Fruit fly (Drosophila melanogaster) whole organism, larva: ENCODE results near the gene CG6693.

Experiments used
- noc ChIP-seq: fragments of 200-800 bp; sonication (Bioruptor generic); optimal IDR thresholded peaks from 3 replicates; lab custom pipeline; 2019; ENCODE audit warnings: missing biosample characterization, mild to moderate bottlenecking, missing genetic modification characterization, moderate library complexity

CG6693 gene

DNA sequence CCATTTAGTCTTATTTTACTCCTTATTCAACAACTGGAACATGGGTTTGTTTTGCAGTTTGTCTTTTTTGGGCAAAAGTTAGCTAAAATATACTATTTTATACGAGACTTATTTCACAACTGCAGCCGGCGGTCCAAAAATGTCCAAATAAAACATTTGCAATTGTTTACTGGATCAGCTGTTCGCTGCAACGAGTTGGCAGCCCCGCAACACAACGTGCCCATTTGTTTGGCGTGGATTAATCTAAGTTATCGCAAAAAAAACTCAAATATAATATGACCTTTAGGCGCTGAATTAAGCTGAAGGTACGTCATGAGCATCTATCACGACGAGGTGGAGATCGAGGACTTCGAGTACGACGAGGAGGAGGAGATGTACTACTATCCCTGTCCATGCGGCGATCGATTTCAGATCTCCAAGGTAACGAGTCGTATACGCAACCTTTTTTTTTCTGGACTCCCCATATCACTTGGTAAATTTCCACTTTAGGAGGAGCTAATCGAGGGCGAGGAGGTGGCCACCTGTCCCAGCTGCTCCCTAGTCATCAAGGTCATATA lies 10.3 kb upstream of the CG6693 start, which contains the start of the genes CG17187 and Dph3:
TSS of gene CG17187 (minus strand) at position 175 of the 557 bp plus-strand sequence.
TSS of gene Dph3 (plus strand) at position 208 of the 557 bp plus-strand sequence.
- no peak for TF ChIP-seq noc (tag; lab: Kevin White, UChicago)

DNA sequence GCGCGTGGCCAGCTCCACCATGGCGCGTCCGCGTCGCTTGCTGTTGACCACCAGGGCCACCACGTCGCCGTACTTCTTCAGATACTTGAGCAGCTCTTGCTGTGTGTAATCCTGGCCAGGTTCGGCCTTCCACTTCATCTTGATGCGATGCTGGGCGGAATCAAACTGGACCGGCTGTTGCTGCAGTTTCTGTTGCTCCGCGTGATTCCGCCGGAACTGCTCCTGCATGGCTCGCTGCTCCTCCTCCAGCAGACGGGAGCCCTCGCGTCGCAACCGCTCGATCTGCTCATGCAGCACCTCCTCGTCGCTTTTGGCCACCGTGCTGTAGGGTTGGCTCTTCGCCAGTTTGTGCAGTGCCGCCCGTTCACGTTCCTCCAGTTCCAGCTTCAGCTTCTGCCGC lies 9.6 kb upstream of the CG6693 start:
- no peak for TF ChIP-seq noc (tag; lab: Kevin White, UChicago)

DNA sequence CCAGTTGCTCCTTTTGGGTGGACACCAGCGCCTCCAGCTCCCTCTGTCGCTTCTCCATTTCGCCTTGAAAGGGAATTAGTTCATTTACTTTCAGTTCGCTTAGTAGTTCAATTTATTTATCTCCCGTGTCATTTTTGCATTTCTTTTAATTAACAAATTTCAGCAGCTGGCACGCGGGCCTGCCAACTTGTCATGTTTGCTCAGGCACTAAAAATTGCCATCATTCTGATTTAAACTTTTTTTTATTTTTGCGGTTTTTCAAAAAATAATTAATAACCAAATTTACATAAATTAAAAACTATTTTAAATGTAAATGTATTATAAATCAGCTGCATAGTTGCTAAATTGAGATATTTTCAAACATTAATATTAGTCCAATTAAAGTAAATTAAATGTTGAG lies 9.0 kb upstream of the CG6693 start, which contains the start of gene GCC88:
TSS of gene GCC88 (minus strand) at position 209 of the 400 bp plus-strand sequence.
- no peak for TF ChIP-seq noc (tag; lab: Kevin White, UChicago)

DNA sequence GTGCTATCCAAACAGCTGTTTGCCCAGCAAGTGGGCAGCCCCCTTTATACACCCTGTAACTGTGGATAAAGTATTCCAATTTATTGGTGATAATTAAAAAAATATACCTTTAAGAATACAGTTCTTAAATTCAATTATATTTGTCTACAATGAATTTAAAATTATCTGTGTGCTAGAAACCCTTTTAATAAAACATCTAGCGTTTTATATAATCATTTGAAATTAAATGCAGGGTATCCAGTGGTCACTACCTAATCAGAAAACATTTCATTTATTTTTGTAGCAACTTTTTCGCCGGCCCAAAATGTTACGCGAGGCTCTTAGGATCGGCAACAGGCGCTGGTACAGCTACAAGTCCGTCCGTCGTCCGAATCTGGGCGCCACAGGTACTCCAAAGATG lies 5.1 kb upstream of the CG6693 start, which contains the start of gene CG17726:
TSS of gene CG17726 (plus strand) at position 267 of the 400 bp plus-strand sequence.
- TF ChIP-seq noc (tag; lab: Kevin White, UChicago) = peak; percentile 95

DNA sequence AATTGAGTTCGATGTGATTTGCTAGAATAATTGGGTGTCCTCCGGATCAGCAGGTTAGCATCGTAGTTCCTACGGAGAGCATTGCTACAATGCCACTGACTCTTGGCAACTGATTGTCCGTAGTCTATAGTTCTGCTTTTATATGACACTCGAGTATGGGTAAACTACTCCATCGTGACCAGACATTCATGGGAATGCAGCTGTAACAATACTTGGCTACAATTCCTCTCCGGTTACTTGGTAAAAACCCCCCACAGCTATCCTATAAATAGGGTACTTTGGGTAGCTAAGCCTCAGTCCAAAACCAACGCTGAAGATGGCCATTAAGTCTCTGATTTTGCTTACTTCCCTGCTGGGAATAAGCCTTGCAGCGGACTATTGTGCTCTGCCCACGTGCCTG lies 3.8 kb upstream of the CG6693 start, which contains the start of gene scpr-C:
TSS of gene scpr-C (plus strand) at position 301 of the 400 bp plus-strand sequence.
- TF ChIP-seq noc (tag; lab: Kevin White, UChicago) = no peak

DNA sequence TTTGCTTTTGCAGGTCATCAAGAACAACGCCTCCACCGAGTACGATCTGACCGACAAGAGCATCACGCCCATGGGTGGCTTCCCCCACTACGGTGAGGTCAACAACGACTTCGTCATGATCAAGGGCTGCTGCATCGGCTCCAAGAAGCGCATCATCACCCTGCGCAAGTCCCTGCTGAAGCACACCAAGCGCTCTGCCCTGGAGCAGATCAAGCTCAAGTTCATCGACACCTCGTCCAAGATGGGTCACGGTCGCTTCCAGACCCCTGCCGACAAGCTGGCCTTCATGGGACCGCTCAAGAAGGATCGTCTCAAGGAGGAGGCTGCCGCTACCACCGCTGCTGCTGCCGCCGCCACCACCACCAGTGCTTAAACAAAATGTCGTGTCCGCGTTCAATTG lies 3.0 kb upstream of the CG6693 start:
- no peak for TF ChIP-seq noc (tag; lab: Kevin White, UChicago)

DNA sequence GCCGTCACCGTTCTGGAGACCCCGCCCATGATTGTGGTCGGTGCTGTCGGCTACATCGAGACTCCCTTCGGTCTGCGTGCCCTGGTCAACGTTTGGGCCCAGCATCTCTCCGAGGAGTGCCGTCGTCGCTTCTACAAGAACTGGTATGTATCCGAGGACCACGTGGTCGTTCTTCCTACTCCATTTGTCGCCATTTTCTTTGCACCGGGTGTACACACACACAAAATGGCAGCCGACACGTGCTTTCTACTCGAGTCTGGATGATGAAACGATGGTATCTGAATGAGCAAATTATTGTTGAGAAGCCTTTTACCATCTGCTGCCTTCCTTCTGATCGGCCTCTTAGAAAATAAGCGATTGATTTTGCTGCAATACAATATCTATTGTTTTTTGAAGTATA lies 1.1 kb upstream of the CG6693 start:
- no peak for TF ChIP-seq noc (tag; lab: Kevin White, UChicago)

DNA sequence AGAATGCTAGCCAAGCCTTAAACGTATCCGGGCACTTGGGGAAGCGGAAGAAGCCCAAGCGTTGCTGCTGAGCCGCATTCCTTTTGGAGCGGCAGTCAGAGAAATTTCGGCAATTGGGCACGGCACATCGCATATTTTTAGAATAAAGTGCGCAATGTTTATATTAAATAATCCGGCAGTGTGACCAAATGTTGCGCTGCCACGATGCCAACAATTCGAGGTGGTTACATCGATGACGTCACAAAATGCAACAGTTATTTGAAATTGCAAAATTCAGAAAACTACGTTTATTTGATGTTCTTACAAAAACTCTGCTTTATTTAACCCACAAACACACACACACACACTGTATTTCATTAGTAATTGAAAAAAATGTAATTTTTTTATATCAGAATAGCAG lies 1.6 kb downstream of the CG6693 start, which contains the start of gene CG6689:
TSS of gene CG6689 (minus strand) at position 182 of the 400 bp plus-strand sequence.
- TF ChIP-seq noc (tag; lab: Kevin White, UChicago) = no peak

DNA sequence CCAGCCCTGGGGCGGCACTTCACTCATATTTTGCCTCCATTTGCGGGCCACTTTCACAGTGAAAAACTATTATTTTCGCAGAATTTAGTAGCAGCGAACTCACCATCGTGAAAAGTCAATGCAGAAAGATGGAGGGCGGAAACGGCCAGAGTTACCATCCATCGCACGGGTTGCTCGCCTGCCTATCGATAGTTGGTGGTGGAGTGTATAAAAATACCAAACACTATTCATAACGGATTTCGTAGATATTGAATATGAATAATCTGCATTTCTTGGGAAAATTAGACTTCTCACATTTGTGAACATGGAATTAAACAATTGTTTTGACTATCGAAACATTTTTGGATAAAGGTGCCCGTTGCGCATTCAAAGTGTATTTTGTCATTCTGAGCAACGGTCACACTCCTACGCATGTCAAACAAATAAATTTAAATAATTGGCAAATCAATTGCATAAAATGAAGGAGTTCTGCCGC lies 5.2 kb downstream of the CG6693 start, which contains the start of the genes RpS25 and CG4820:
TSS of gene RpS25 (minus strand) at position 132 of the 475 bp plus-strand sequence.
TSS of gene CG4820 (plus strand) at position 380 of the 475 bp plus-strand sequence.
- TF ChIP-seq noc (tag; lab: Kevin White, UChicago) = peak; percentile 69

DNA sequence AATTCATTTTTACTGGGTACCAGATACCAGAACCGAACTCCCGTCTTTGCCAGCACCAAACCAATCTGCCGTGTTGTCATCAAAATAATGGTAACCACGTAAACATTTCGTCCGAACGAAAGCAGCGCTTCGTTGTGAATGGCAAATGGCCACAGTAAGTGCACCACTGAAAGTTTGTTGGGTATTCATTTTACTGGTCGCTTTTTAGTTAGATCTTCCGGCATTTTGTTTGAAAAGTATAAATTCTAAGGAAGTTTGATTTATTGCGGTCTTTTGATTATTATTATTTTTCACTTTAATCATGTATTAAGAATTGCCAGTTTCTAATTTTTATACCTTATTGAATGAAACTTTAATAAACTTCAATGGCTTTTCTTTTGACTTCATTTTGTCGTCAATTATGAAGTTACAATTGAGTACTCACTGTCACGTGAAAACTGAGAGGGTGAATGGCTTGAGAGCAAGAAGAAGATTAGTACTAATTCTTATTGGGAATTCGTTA lies 6.9 kb downstream of the CG6693 start, which contains the start of gene ZnT86D:
TSS of gene ZnT86D (minus strand) at position 91 of the 502 bp plus-strand sequence.
- TF ChIP-seq noc (tag; lab: Kevin White, UChicago) = peak; percentile 85

DNA sequence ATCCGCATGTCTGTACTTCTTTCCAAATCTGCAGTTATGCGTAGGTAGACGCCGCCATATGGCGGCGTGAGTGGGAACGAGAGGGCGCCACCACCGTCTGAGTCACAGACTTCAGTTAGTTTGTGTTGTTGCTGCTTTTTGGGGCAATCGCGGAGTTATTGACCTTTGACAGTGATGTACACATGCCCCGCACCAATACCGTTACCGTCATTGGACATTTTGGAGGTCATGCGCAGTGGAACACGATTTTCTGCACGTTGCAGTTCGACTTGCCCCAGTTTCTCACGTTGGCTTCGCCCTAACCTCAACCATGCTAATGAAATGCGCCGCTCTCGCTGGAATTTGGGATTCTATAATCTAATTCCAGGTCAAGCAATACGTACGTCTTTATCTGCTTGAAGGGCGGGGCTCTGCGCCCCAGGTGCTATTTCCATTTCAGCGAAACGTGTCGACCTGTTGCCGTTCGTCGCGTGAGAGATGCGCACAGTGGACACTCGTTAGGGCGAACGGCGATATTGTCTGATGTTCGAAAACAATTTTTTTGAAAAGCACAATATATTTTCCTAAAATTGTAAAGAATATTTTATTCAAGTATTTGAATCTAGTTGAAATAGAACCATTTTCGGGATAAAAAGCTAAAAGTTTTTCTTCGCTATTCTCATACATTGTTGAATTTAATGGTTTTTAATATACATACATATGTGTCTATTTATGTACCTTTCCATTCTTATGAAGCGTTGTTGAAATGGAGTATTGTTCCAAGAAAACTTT lies 10.0 kb downstream of the CG6693 start:
- TF ChIP-seq noc (tag; lab: Kevin White, UChicago) = peak; percentile 68

DNA sequence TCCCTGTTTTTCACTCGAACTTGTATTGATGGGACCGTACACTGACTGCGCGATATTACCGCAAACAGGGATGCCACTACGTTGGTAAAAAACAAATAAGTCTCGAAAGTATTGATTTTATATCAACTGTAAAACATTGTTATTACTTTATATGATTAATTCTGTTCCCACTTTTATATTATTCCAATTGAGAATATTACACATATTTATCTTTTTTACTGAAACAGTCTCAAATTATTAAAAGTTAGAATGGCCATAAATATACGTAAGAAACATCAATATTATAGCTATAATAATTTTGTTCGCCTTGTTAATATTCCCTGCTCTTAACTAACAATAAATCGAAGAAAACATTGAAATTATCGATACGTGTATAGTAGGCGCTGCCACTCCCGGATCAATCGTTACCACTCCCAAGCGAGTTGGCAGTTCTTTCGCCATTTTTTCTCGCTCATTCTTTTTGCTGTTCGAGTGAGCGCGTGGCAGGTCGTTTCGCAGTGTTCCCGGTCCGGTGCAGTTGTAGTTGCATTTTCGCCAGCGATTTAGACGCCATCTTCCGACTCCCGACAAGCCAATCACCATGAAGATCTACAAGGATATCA lies 11.5 kb downstream of the CG6693 start, which contains the start of the genes SdhC and Tctp:
TSS of gene SdhC (minus strand) at position 49 of the 602 bp plus-strand sequence.
TSS of gene Tctp (plus strand) at position 447 of the 602 bp plus-strand sequence.
- TF ChIP-seq noc (tag; lab: Kevin White, UChicago) = peak; percentile 63

DNA sequence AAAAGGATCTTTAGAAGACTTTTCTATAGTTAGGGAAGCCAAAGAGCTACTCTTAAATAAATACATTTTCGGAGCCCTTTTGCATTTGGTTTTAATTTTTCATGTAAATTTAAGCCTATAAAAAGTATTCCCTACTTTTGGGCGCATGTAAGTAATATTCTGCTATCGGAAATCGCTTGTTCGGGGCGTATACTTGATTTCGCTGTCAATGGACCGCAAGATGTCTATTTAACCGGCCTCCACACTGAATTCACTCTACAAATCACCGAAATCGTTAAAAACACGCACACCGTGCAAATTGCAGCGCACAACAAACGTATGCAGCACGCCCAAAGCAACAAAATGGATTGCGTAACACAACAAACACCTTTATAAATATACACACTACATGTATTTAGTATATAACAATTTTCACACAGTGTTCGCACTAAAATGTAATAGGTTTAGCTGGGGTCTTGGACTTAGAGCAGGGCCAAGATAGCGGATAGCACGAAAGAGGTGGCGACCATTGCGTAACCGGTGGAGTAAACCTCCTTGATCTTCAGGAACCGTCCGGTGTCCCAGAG lies 12.6 kb downstream of the CG6693 start:
- TF ChIP-seq noc (tag; lab: Kevin White, UChicago) = no peak

DNA sequence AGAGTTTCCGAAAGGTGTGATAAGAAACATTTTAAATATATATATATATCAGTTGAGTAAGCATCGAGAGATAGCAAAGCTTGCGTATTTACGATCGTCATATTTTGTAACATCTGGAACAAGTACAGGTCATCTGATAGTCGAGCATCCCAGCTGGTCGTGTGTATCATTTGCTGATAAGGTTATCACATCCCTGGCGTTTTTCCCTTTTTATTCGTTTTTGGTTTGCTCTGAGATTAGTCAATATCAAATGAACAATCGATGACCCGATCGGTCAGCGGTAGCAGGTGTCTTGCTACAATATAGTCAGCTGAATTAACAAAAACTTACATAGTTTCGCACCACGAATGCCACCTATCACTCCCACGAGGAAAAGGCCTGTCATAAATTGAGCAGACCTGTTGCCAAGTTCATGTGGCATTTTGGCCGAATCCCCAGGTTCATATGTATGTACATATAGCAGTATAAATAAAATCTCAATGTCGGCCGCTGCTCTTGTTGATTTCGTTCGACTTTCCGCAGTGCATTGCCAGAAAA lies 20.5 kb downstream of the CG6693 start:
- TF ChIP-seq noc (tag; lab: Kevin White, UChicago) = peak; percentile 94
